Fruit fly (Drosophila melanogaster) whole organism, wandering third instar larva: ENCODE data around the gene spn-D.

Experiments used
- Abd-B ChIP-seq: fragments of >200 bp; optimal IDR thresholded peaks from 2 replicates; lab custom pipeline; 2017; ENCODE audit warnings: missing biosample characterization, missing genetic modification characterization
- Hnf4 ChIP-seq: fragments of 200-800 bp; sonication (Bioruptor generic); optimal IDR thresholded peaks from 2 replicates; lab custom pipeline; 2016; ENCODE audit warnings: missing biosample characterization, mild to moderate bottlenecking, missing genetic modification characterization
- N ChIP-seq: fragments of >200 bp; optimal IDR thresholded peaks from 2 replicates; lab custom pipeline; 2018; ENCODE audit warnings: missing biosample characterization, missing external identifiers, missing genetic modification characterization
- OdsH ChIP-seq: fragments of 200-800 bp; sonication (Bioruptor generic); optimal IDR thresholded peaks from 2 replicates; lab custom pipeline; 2016; ENCODE audit warnings: missing biosample characterization, mild to moderate bottlenecking, missing genetic modification characterization
- dsf ChIP-seq: sonication (Bioruptor generic); optimal IDR thresholded peaks from 2 replicates; lab custom pipeline; 2016; ENCODE audit warnings: missing biosample characterization, missing genetic modification characterization, borderline replicate concordance

dm6 chr3R:27197581-27197980 lies 32.1 kb downstream of the spn-D start:
- no peak for TF ChIP-seq Hnf4
- no peak for TF ChIP-seq OdsH (GFP tag; lab: Kevin White, UChicago)
- TF ChIP-seq Abd-B (GFP tag; lab: Kevin White, UChicago) = no peak
- no peak for TF ChIP-seq N (GFP tag; lab: Kevin White, UChicago)
- no peak for TF ChIP-seq dsf (GFP tag; lab: Kevin White, UChicago)
